Worm (Caenorhabditis elegans) whole organism, mixed stage, embryonic: Measurements from ENCODE around the gene fbxa-133.

Experiments used
- M03D4.4 ChIP-seq: sonication (generic microtip); optimal IDR thresholded peaks from 2 replicates; lab custom pipeline; 2017; ENCODE audit warnings: mild to moderate bottlenecking, missing genetic modification characterization, missing compliant biosample characterization
- bed-3 ChIP-seq: fragments of 200-800 bp; sonication (Bioruptor generic); optimal IDR thresholded peaks from 3 replicates; lab custom pipeline; 2018; ENCODE audit warnings: mild to moderate bottlenecking, missing genetic modification characterization, moderate library complexity, missing compliant biosample characterization
- blmp-1 ChIP-seq: fragments of 150-350 bp; optimal IDR thresholded peaks from 2 replicates; lab custom pipeline; 2014; ENCODE audit warnings: missing biosample characterization, missing genetic modification characterization
- ceh-39 ChIP-seq: fragments of 150-350 bp; optimal IDR thresholded peaks from 2 replicates; lab custom pipeline; 2014; ENCODE audit warnings: missing biosample characterization, missing genetic modification characterization
- ceh-43 ChIP-seq: fragments of 200-800 bp; sonication (Bioruptor generic); optimal IDR thresholded peaks from 2 replicates; lab custom pipeline; 2018; ENCODE audit warnings: mild to moderate bottlenecking, missing genetic modification characterization, moderate library complexity, missing compliant biosample characterization
- ceh-83 ChIP-seq: fragments of 200-800 bp; sonication (Bioruptor generic); optimal IDR thresholded peaks from 2 replicates; lab custom pipeline; 2018; ENCODE audit warnings: mild to moderate bottlenecking, missing genetic modification characterization, missing compliant biosample characterization
- cnd-1 ChIP-seq: fragments of 200-800 bp; sonication (Bioruptor generic); optimal IDR thresholded peaks from 2 replicates; lab custom pipeline; 2018; ENCODE audit warnings: mild to moderate bottlenecking, missing genetic modification characterization, missing compliant biosample characterization
- drap-1 ChIP-seq: fragments of 200-800 bp; sonication (Bioruptor generic); optimal IDR thresholded peaks from 3 replicates; lab custom pipeline; 2018; ENCODE audit warnings: mild to moderate bottlenecking, missing genetic modification characterization, missing compliant biosample characterization
- elt-1 ChIP-seq: sonication (generic microtip); optimal IDR thresholded peaks from 2 replicates; lab custom pipeline; 2017; ENCODE audit warnings: missing genetic modification characterization, mild to moderate bottlenecking, missing compliant biosample characterization, antibody characterized with exemption, moderate library complexity, borderline replicate concordance; ENCODE audit not compliant: insufficient read depth
- elt-3 ChIP-seq: fragments of 150-350 bp; optimal IDR thresholded peaks from 2 replicates; lab custom pipeline; 2014; ENCODE audit warnings: missing biosample characterization, missing genetic modification characterization
- flh-1 ChIP-seq: fragments of 200-800 bp; sonication (Bioruptor generic); optimal IDR thresholded peaks from 2 replicates; lab custom pipeline; 2018; ENCODE audit warnings: mild to moderate bottlenecking, missing genetic modification characterization, moderate library complexity, missing compliant biosample characterization
- ham-2 ChIP-seq: fragments of 200-800 bp; sonication (Bioruptor generic); optimal IDR thresholded peaks from 2 replicates; lab custom pipeline; 2018; ENCODE audit warnings: mild to moderate bottlenecking, missing genetic modification characterization, missing compliant biosample characterization
- hlh-1 ChIP-seq: fragments of 150-350 bp; optimal IDR thresholded peaks from 2 replicates; lab custom pipeline; 2014; ENCODE audit warnings: missing biosample characterization, missing genetic modification reagents, missing genetic modification characterization
- lin-13 ChIP-seq: fragments of 150-350 bp; optimal IDR thresholded peaks from 2 replicates; lab custom pipeline; 2014; ENCODE audit warnings: missing biosample characterization, missing genetic modification characterization
- lin-32 ChIP-seq: fragments of 200-800 bp; sonication (Bioruptor generic); optimal IDR thresholded peaks from 2 replicates; lab custom pipeline; 2018; ENCODE audit warnings: mild to moderate bottlenecking, missing genetic modification characterization, missing compliant biosample characterization
- mab-5 ChIP-seq: fragments of 150-350 bp; optimal IDR thresholded peaks from 2 replicates; lab custom pipeline; 2014; ENCODE audit warnings: missing biosample characterization, missing genetic modification characterization
- mls-2 ChIP-seq: sonication (generic microtip); optimal IDR thresholded peaks from 2 replicates; lab custom pipeline; 2016; ENCODE audit warnings: mild to moderate bottlenecking, missing genetic modification characterization, moderate library complexity, missing compliant biosample characterization
- nhr-12 ChIP-seq: fragments of 150-350 bp; optimal IDR thresholded peaks from 2 replicates; lab custom pipeline; 2014; ENCODE audit warnings: missing biosample characterization, missing genetic modification characterization
- nhr-2 ChIP-seq: fragments of 150-350 bp; optimal IDR thresholded peaks from 2 replicates; lab custom pipeline; 2014; ENCODE audit warnings: missing biosample characterization, missing genetic modification characterization
- nhr-237 ChIP-seq: fragments of 150-350 bp; optimal IDR thresholded peaks from 2 replicates; lab custom pipeline; 2014; ENCODE audit warnings: missing biosample characterization, missing genetic modification characterization
- nhr-28 ChIP-seq: fragments of 150-350 bp; optimal IDR thresholded peaks from 2 replicates; lab custom pipeline; 2014; ENCODE audit warnings: missing biosample characterization, missing genetic modification characterization
- nhr-76 ChIP-seq: sonication (generic microtip); optimal IDR thresholded peaks from 2 replicates; lab custom pipeline; 2017; ENCODE audit warnings: missing biosample characterization, missing genetic modification characterization
- pha-4 ChIP-seq: fragments of 150-350 bp; optimal IDR thresholded peaks from 2 replicates; lab custom pipeline; 2018; ENCODE audit warnings: missing biosample characterization, missing genetic modification reagents, missing genetic modification characterization
- sem-2 ChIP-seq: fragments of 200-800 bp; sonication (Bioruptor generic); optimal IDR thresholded peaks from 2 replicates; lab custom pipeline; 2018; ENCODE audit warnings: mild to moderate bottlenecking, missing genetic modification characterization, missing compliant biosample characterization
- tbx-8 ChIP-seq: fragments of 200-800 bp; sonication (Bioruptor generic); optimal IDR thresholded peaks from 2 replicates; lab custom pipeline; 2018; ENCODE audit warnings: mild to moderate bottlenecking, missing genetic modification characterization, moderate library complexity, missing compliant biosample characterization
- unc-120 ChIP-seq: sonication (generic microtip); optimal IDR thresholded peaks from 2 replicates; lab custom pipeline; 2017; ENCODE audit warnings: missing genetic modification characterization, missing compliant biosample characterization; ENCODE audit not compliant: poor library complexity, severe bottlenecking
- unc-39 ChIP-seq: fragments of 150-350 bp; optimal IDR thresholded peaks from 2 replicates; lab custom pipeline; 2014; ENCODE audit warnings: missing biosample characterization, missing genetic modification characterization
- zip-8 ChIP-seq: fragments of 150-350 bp; optimal IDR thresholded peaks from 2 replicates; lab custom pipeline; 2014; ENCODE audit warnings: missing biosample characterization, missing genetic modification characterization
- ztf-11 ChIP-seq: fragments of 150-350 bp; optimal IDR thresholded peaks from 2 replicates; lab custom pipeline; 2014; ENCODE audit warnings: missing biosample characterization, missing genetic modification characterization

fbxa-133 gene

DNA sequence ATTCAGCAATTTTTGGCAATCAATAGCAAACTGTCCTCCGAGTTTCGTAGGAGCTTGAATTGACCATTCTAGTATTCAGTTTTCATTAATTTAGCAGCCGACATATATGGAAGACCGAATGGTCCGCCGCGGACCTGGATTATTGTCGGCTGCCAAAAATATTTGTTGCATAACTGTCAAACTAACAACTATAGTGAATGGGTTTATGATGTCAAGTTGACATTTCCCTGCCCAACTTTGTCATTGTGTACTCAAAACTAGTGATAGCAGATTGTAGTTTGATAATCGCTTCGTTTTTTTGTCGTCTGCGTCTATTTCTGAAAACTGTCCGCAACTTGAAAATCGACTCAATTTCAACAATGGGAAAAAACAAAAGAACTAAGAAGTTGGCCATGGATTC is 35.2 kb upstream of the fbxa-133 start, which contains the start of gene fbxa-176:
Gene fbxa-176 (plus strand): TSS at position 314 of the 400 bp plus-strand sequence.
- TF ChIP-seq pha-4 (no peak), nhr-76 (tag; lab: Kevin White, UChicago) (no peak), sem-2 (GFP tag; lab: Kevin White, UChicago) (no peak), nhr-2 (tag; lab: Kevin White, UChicago) (no peak), unc-39 (tag; lab: Kevin White, UChicago) (no peak), ham-2 (GFP tag; lab: Kevin White, UChicago) (no peak), drap-1 (GFP tag; lab: Kevin White, UChicago) (no peak), bed-3 (no peak), ztf-11 (tag; lab: Kevin White, UChicago) (no peak), mab-5 (tag; lab: Kevin White, UChicago) (no peak), lin-13 (tag; lab: Kevin White, UChicago) (no peak)

DNA sequence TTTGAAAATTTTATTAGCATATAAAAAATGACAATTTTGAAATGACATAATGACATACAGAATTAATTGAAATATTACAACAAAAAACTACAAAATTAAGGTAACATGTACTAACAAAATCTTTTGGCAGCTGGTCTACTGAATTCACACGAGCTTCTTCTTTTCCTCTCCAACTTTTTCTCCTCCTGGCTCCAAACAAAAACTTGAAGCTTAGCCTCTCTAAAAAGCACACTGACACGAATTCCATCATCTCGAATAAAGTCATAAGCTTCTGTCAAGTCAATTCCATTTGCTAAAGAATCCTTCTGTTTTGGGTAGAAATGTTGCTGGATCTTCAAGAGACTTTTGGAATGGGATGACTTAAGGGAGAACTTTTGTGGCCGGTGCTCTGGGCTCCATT is 33.2 kb upstream of the fbxa-133 start:
- TF ChIP-seq ztf-11 (tag; lab: Kevin White, UChicago) (no peak), nhr-12 (tag; lab: Kevin White, UChicago) (no peak), unc-120 (tag; lab: Kevin White, UChicago) (no peak), elt-3 (tag; lab: Kevin White, UChicago) (no peak), flh-1 (GFP tag; lab: Kevin White, UChicago) (no peak), unc-39 (tag; lab: Kevin White, UChicago) (no peak), hlh-1 (tag; lab: Kevin White, UChicago) (no peak), ceh-83 (no peak), nhr-76 (tag; lab: Kevin White, UChicago) (no peak), mls-2 (tag; lab: Kevin White, UChicago) (no peak)

DNA sequence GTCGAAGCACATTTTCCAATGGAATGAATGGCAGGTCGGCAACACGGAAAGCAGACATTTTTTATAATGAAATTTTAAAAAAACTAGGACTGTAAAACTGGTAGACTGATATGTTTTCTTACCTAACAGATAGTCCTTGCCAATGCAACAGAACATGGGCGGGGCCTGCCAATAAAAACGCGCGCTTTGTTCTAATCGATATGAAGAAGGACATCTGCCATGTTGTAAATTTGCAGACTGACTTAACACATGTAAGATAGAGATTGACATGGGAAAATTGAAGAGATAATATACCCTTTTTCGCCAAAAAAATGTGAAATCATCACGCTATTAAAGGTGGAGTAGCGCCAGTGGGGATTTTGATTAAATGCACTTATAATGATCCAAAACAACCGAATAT is 31.8 kb upstream of the fbxa-133 start, which contains the start of gene C38D9.8:
Gene C38D9.8 (minus strand): TSS at position 101 of the 400 bp plus-strand sequence.
- no peak for TF ChIP-seq pha-4
- TF ChIP-seq elt-3 (tag; lab: Kevin White, UChicago): no peak
- TF ChIP-seq drap-1 (GFP tag; lab: Kevin White, UChicago): no peak
- TF ChIP-seq ham-2 (GFP tag; lab: Kevin White, UChicago): no peak
- TF ChIP-seq bed-3: no peak
- no peak for TF ChIP-seq cnd-1 (tag; lab: Kevin White, UChicago)
- TF ChIP-seq hlh-1 (tag; lab: Kevin White, UChicago): no peak
- TF ChIP-seq ceh-83: no peak
- TF ChIP-seq, all 35 proteins: peak for 0

DNA sequence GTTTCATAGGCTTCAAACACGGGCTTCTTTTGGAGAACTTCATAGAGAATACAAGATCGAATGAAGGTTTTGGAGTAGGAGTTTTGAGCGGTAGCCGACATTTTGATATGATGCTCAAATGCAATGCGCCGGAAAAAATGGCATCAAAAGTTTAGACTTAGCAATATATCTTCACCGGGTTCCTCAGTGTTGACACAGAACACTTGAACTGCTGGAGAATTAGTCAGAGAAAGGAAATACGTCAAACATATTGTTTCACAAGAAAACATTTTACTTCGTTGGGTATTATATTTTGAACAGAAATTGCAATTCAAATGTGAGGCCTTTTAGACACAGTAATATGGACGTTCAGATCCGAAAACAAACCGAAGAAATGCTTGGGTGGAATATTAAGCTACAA is 26.2 kb upstream of the fbxa-133 start, which contains the start of gene fbxa-174:
Gene fbxa-174 (minus strand): TSS at position 101 of the 400 bp plus-strand sequence.
- TF ChIP-seq nhr-28 (tag; lab: Kevin White, UChicago): no peak

DNA sequence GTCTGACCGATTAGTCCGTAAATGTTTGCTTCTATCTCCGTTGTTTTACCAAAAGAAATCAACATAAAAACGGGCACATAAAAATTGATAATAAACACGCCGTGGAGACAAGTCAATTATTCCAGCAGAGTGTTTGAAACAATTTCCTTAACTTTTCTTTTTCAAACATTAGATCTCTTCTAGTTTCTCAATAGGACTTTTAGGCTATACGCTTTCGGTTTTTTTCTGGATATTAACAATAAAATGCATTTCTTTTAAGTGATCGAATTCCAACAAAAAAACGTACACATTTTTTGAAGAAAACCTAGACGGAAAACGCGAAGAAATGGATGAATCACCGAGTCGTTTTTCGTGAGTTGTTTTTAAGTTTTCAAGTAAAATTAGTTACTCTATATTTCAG is 25.6 kb upstream of the fbxa-133 start, which contains the start of gene fbxa-172:
Gene fbxa-172 (plus strand): TSS at position 301 of the 400 bp plus-strand sequence.
- TF ChIP-seq tbx-8 (GFP tag; lab: Kevin White, UChicago) (no peak), bed-3 (no peak), drap-1 (GFP tag; lab: Kevin White, UChicago) (no peak), zip-8 (no peak), nhr-76 (tag; lab: Kevin White, UChicago) (no peak), ceh-83 (no peak), ceh-39 (no peak), lin-13 (tag; lab: Kevin White, UChicago) (no peak), ham-2 (GFP tag; lab: Kevin White, UChicago) (no peak)
- TF ChIP-seq, all 35 proteins: peak for 0

DNA sequence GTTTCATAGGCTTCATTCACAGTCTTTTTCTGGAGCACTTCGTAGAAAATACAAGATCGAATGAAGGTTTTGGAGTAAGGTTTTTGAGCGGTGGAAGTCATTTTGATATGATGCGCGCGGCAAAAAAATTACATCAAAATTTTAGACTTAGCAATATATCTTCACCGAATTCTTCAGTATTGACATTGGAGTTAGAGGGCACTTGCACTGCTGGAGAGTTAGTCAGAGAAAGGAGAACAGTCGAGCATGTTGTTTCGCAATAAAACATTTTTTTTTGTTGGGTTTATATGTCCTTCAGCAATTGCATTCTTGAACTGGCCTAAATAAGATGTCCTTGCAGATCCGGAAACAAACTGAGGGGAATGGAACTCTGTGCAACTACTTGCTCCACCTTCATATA is 18.7 kb upstream of the fbxa-133 start, which contains the start of gene fbxa-171:
Gene fbxa-171 (minus strand): TSS at position 101 of the 400 bp plus-strand sequence.
- no peak for TF ChIP-seq ceh-43
- TF ChIP-seq lin-32 (GFP tag; lab: Kevin White, UChicago): no peak
- TF ChIP-seq nhr-12 (tag; lab: Kevin White, UChicago): no peak
- no peak for TF ChIP-seq unc-120 (tag; lab: Kevin White, UChicago)
- TF ChIP-seq nhr-237 (tag; lab: Kevin White, UChicago): no peak
- TF ChIP-seq hlh-1 (tag; lab: Kevin White, UChicago): no peak
- no peak for TF ChIP-seq M03D4.4 (tag; lab: Kevin White, UChicago)
- TF ChIP-seq nhr-28 (tag; lab: Kevin White, UChicago): no peak
- TF ChIP-seq cnd-1 (tag; lab: Kevin White, UChicago): no peak
- TF ChIP-seq lin-13 (tag; lab: Kevin White, UChicago): no peak
- no peak for TF ChIP-seq sem-2 (GFP tag; lab: Kevin White, UChicago)
- no peak for TF ChIP-seq elt-1 (tag; lab: Kevin White, UChicago)
- TF ChIP-seq zip-8: no peak
- no peak for TF ChIP-seq flh-1 (GFP tag; lab: Kevin White, UChicago)
- TF ChIP-seq nhr-2 (tag; lab: Kevin White, UChicago): no peak
- no peak for TF ChIP-seq ham-2 (GFP tag; lab: Kevin White, UChicago)
- TF ChIP-seq ztf-11 (tag; lab: Kevin White, UChicago): no peak
- no peak for TF ChIP-seq bed-3
- TF ChIP-seq blmp-1 (tag; lab: Kevin White, UChicago): no peak
- TF ChIP-seq, all 35 proteins: peak for 0
